Worm (Caenorhabditis elegans): ENCODE results near the gene F59A1.13.

The F59A1.13 gene

DNA sequence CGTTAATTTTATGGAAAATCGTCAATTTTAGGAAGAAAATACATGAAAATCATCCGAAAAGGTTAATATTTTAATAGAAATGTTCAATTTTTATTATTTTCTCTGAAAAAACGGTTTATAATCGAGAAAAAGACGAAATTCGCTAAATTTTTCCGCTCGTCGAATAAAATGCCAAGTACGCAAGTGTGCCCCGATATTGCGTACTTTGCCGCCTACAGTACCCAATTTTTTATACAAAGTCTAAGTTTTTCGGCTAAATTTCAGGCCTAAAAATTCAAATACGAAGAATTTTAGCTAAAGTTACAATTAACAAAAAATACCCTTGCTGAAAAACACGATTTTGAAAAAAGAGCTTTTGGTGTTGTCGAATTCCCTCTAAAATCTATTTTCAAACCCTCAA, 32.0 kb downstream of the F59A1.13 start:
- TF ChIP-seq unc-62 (GFP tag; optimal IDR thresholded peaks at IDR 0.05) = no peak

- TF ChIP-seq unc-62 (GFP tag; optimal IDR thresholded peaks at IDR 0.05) = no peak
These were observed 35.6 kb downstream of the F59A1.13 start for ce11 chrV:17655205-17655604.

- TF ChIP-seq unc-62 (GFP tag; optimal IDR thresholded peaks at IDR 0.05) = no peak
These were observed 40.4 kb downstream of the F59A1.13 start, which contains the start of gene fbxa-192 for ce11 chrV:17650427-17650826. TSS of gene fbxa-192 (minus strand) at chrV:17650527.

Data from whole organism, dauer.